Worm (Caenorhabditis elegans): ENCODE results near the gene gst-41.

ce11 chrV:7436911-7437310 is 37.8 kb upstream of the gst-41 start:
- TF ChIP-seq F33H1.4 (GFP tag; IDR thresholded peaks at IDR 0.05) (no peak), nhr-80 (tag; optimal IDR thresholded peaks at IDR 0.05) (no peak), sptf-2 (GFP tag; optimal IDR thresholded peaks at IDR 0.05) (no peak), Y53F4B.3 (GFP tag; IDR thresholded peaks at IDR 0.05) (no peak), ceh-40 (GFP tag; IDR thresholded peaks at IDR 0.05) (no peak), repo-1 (tag; optimal IDR thresholded peaks at IDR 0.05) (no peak), nfyb-1 (GFP tag; IDR thresholded peaks at IDR 0.05) (no peak; the same call in 1 of the 2 replicates), ama-1 (optimal IDR thresholded peaks at IDR 0.05) (peak; percentile 74), ama-1 (GFP tag; optimal IDR thresholded peaks at IDR 0.05) (no peak), T07F8.4 (tag; optimal IDR thresholded peaks at IDR 0.05) (no peak), B0261.1 (tag; optimal IDR thresholded peaks at IDR 0.05) (no peak), lag-1 (GFP tag; IDR thresholded peaks at IDR 0.05) (no peak), hmg-20 (GFP tag; IDR thresholded peaks at IDR 0.05) (no peak), aptf-2 (GFP tag; conservative IDR thresholded peaks at IDR 0.05) (no peak)
